Worm (Caenorhabditis elegans): ENCODE results near the gene vit-2.

Gene vit-2

ce11 chrX:5100738-5101379, at the start of gene vit-2:
TSS of gene vit-2 (plus strand) at chrX:5101042.
- TF ChIP-seq unc-62 (GFP tag; optimal IDR thresholded peaks at IDR 0.05) = no peak

ce11 chrX:5059163-5059562, 41.7 kb upstream of the vit-2 start, which contains the start of gene C24H10.4:
TSS of gene C24H10.4 (minus strand) at chrX:5059263.
- TF ChIP-seq unc-62 (GFP tag; optimal IDR thresholded peaks at IDR 0.05) = no peak

ce11 chrX:5060756-5061155, 40.1 kb upstream of the vit-2 start, which contains the start of gene C24H10.3:
TSS of gene C24H10.3 (plus strand) at chrX:5061056.
- TF ChIP-seq unc-62 (GFP tag; optimal IDR thresholded peaks at IDR 0.05) = no peak

- TF ChIP-seq unc-62 (GFP tag; optimal IDR thresholded peaks at IDR 0.05) = no peak
Observed at ce11 chrX:5061763-5062162, 39.1 kb upstream of the vit-2 start.

ce11 chrX:5063750-5064652, 36.8 kb upstream of the vit-2 start, which contains the start of gene C24H10.2:
TSS of gene C24H10.2 (plus strand) at chrX:5064602.
- no peak for TF ChIP-seq unc-62 (GFP tag; optimal IDR thresholded peaks at IDR 0.05)

ce11 chrX:5066570-5066969, 34.3 kb upstream of the vit-2 start:
- TF ChIP-seq unc-62 (GFP tag; optimal IDR thresholded peaks at IDR 0.05) = no peak

ce11 chrX:5067796-5068195, 33.0 kb upstream of the vit-2 start, which contains the start of gene clc-7:
TSS of gene clc-7 (plus strand) at chrX:5068096.
- no peak for TF ChIP-seq unc-62 (GFP tag; optimal IDR thresholded peaks at IDR 0.05)

ce11 chrX:5071025-5071424, 29.8 kb upstream of the vit-2 start:
- no peak for TF ChIP-seq unc-62 (GFP tag; optimal IDR thresholded peaks at IDR 0.05)

ce11 chrX:5073895-5074294, 26.9 kb upstream of the vit-2 start:
- no peak for TF ChIP-seq unc-62 (GFP tag; optimal IDR thresholded peaks at IDR 0.05)

ce11 chrX:5075538-5075937, 25.3 kb upstream of the vit-2 start:
- no peak for TF ChIP-seq unc-62 (GFP tag; optimal IDR thresholded peaks at IDR 0.05)

ce11 chrX:5077696-5078343, 23.0 kb upstream of the vit-2 start, which contains the start of gene cal-5:
TSS of gene cal-5 (minus strand) at chrX:5077961.
- TF ChIP-seq unc-62 (GFP tag; optimal IDR thresholded peaks at IDR 0.05) = no peak

ce11 chrX:5079297-5079696, 21.5 kb upstream of the vit-2 start:
- TF ChIP-seq unc-62 (GFP tag; optimal IDR thresholded peaks at IDR 0.05) = no peak

ce11 chrX:5084080-5084479, 16.8 kb upstream of the vit-2 start:
- no peak for TF ChIP-seq unc-62 (GFP tag; optimal IDR thresholded peaks at IDR 0.05)

ce11 chrX:5084495-5084894, 16.3 kb upstream of the vit-2 start, which contains the start of gene ets-5:
TSS of gene ets-5 (minus strand) at chrX:5084526.
- TF ChIP-seq unc-62 (GFP tag; optimal IDR thresholded peaks at IDR 0.05) = no peak

- no peak for TF ChIP-seq unc-62 (GFP tag; optimal IDR thresholded peaks at IDR 0.05)
Observed at ce11 chrX:5085465-5085864, 15.4 kb upstream of the vit-2 start.

ce11 chrX:5086212-5086611, 14.6 kb upstream of the vit-2 start:
- no peak for TF ChIP-seq unc-62 (GFP tag; optimal IDR thresholded peaks at IDR 0.05)

Data from whole organism, dauer.